Worm (Caenorhabditis elegans) whole organism, mixed stage, embryonic: ENCODE data around the gene F32D8.12.

Source experiments
- M03D4.4 ChIP-seq: sonication (generic microtip); optimal IDR thresholded peaks from 2 replicates; lab custom pipeline; 2017; ENCODE audit warnings: mild to moderate bottlenecking, missing genetic modification characterization, missing compliant biosample characterization
- bed-3 ChIP-seq: fragments of 200-800 bp; sonication (Bioruptor generic); optimal IDR thresholded peaks from 3 replicates; lab custom pipeline; 2018; ENCODE audit warnings: mild to moderate bottlenecking, missing genetic modification characterization, moderate library complexity, missing compliant biosample characterization
- blmp-1 ChIP-seq: fragments of 150-350 bp; optimal IDR thresholded peaks from 2 replicates; lab custom pipeline; 2014; ENCODE audit warnings: missing biosample characterization, missing genetic modification characterization
- ceh-39 ChIP-seq: fragments of 150-350 bp; optimal IDR thresholded peaks from 2 replicates; lab custom pipeline; 2014; ENCODE audit warnings: missing biosample characterization, missing genetic modification characterization
- ceh-43 ChIP-seq: fragments of 200-800 bp; sonication (Bioruptor generic); optimal IDR thresholded peaks from 2 replicates; lab custom pipeline; 2018; ENCODE audit warnings: mild to moderate bottlenecking, missing genetic modification characterization, moderate library complexity, missing compliant biosample characterization
- ceh-83 ChIP-seq: fragments of 200-800 bp; sonication (Bioruptor generic); optimal IDR thresholded peaks from 2 replicates; lab custom pipeline; 2018; ENCODE audit warnings: mild to moderate bottlenecking, missing genetic modification characterization, missing compliant biosample characterization
- ces-1 ChIP-seq: fragments of 150-350 bp; optimal IDR thresholded peaks from 2 replicates; lab custom pipeline; 2014; ENCODE audit warnings: missing biosample characterization, missing genetic modification reagents, missing genetic modification characterization
- cnd-1 ChIP-seq: fragments of 200-800 bp; sonication (Bioruptor generic); optimal IDR thresholded peaks from 2 replicates; lab custom pipeline; 2018; ENCODE audit warnings: mild to moderate bottlenecking, missing genetic modification characterization, missing compliant biosample characterization
- drap-1 ChIP-seq: fragments of 200-800 bp; sonication (Bioruptor generic); optimal IDR thresholded peaks from 3 replicates; lab custom pipeline; 2018; ENCODE audit warnings: mild to moderate bottlenecking, missing genetic modification characterization, missing compliant biosample characterization
- elt-1 ChIP-seq: sonication (generic microtip); optimal IDR thresholded peaks from 2 replicates; lab custom pipeline; 2017; ENCODE audit warnings: missing genetic modification characterization, mild to moderate bottlenecking, missing compliant biosample characterization, antibody characterized with exemption, moderate library complexity, borderline replicate concordance; ENCODE audit not compliant: insufficient read depth
- elt-3 ChIP-seq: fragments of 150-350 bp; optimal IDR thresholded peaks from 2 replicates; lab custom pipeline; 2014; ENCODE audit warnings: missing biosample characterization, missing genetic modification characterization
- ham-2 ChIP-seq: fragments of 200-800 bp; sonication (Bioruptor generic); optimal IDR thresholded peaks from 2 replicates; lab custom pipeline; 2018; ENCODE audit warnings: mild to moderate bottlenecking, missing genetic modification characterization, missing compliant biosample characterization
- lin-13 ChIP-seq: fragments of 150-350 bp; optimal IDR thresholded peaks from 2 replicates; lab custom pipeline; 2014; ENCODE audit warnings: missing biosample characterization, missing genetic modification characterization
- lin-32 ChIP-seq: fragments of 200-800 bp; sonication (Bioruptor generic); optimal IDR thresholded peaks from 2 replicates; lab custom pipeline; 2018; ENCODE audit warnings: mild to moderate bottlenecking, missing genetic modification characterization, missing compliant biosample characterization
- lsy-2 ChIP-seq: fragments of 150-350 bp; optimal IDR thresholded peaks from 2 replicates; lab custom pipeline; 2014; ENCODE audit warnings: missing biosample characterization, missing genetic modification characterization
- mab-5 ChIP-seq: fragments of 150-350 bp; optimal IDR thresholded peaks from 2 replicates; lab custom pipeline; 2014; ENCODE audit warnings: missing biosample characterization, missing genetic modification characterization
- mep-1 ChIP-seq: fragments of 150-350 bp; optimal IDR thresholded peaks from 2 replicates; lab custom pipeline; 2017; ENCODE audit warnings: missing biosample characterization, missing genetic modification reagents, missing genetic modification characterization, inconsistent platforms
- mls-2 ChIP-seq: sonication (generic microtip); optimal IDR thresholded peaks from 2 replicates; lab custom pipeline; 2016; ENCODE audit warnings: mild to moderate bottlenecking, missing genetic modification characterization, moderate library complexity, missing compliant biosample characterization
- nhr-12 ChIP-seq: fragments of 150-350 bp; optimal IDR thresholded peaks from 2 replicates; lab custom pipeline; 2014; ENCODE audit warnings: missing biosample characterization, missing genetic modification characterization
- nhr-237 ChIP-seq: fragments of 150-350 bp; optimal IDR thresholded peaks from 2 replicates; lab custom pipeline; 2014; ENCODE audit warnings: missing biosample characterization, missing genetic modification characterization
- nhr-28 ChIP-seq: fragments of 150-350 bp; optimal IDR thresholded peaks from 2 replicates; lab custom pipeline; 2014; ENCODE audit warnings: missing biosample characterization, missing genetic modification characterization
- pha-4 ChIP-seq: fragments of 150-350 bp; optimal IDR thresholded peaks from 2 replicates; lab custom pipeline; 2018; ENCODE audit warnings: missing biosample characterization, missing genetic modification reagents, missing genetic modification characterization
- sem-2 ChIP-seq: fragments of 200-800 bp; sonication (Bioruptor generic); optimal IDR thresholded peaks from 2 replicates; lab custom pipeline; 2018; ENCODE audit warnings: mild to moderate bottlenecking, missing genetic modification characterization, missing compliant biosample characterization
- snpc-4 ChIP-seq: fragments of 150-350 bp; optimal IDR thresholded peaks from 2 replicates; lab custom pipeline; 2014; ENCODE audit warnings: missing biosample characterization, missing genetic modification characterization
- sptf-1 ChIP-seq: sonication (generic microtip); optimal IDR thresholded peaks from 2 replicates; lab custom pipeline; 2017; ENCODE audit warnings: mild to moderate bottlenecking, missing genetic modification characterization, moderate library complexity, missing compliant biosample characterization
- unc-120 ChIP-seq: sonication (generic microtip); optimal IDR thresholded peaks from 2 replicates; lab custom pipeline; 2017; ENCODE audit warnings: missing genetic modification characterization, missing compliant biosample characterization; ENCODE audit not compliant: poor library complexity, severe bottlenecking
- unc-39 ChIP-seq: fragments of 150-350 bp; optimal IDR thresholded peaks from 2 replicates; lab custom pipeline; 2014; ENCODE audit warnings: missing biosample characterization, missing genetic modification characterization
- unc-62 ChIP-seq: fragments of 150-350 bp; optimal IDR thresholded peaks from 2 replicates; lab custom pipeline; 2014; ENCODE audit warnings: missing biosample characterization, missing genetic modification reagents, missing genetic modification characterization
- zip-8 ChIP-seq: fragments of 150-350 bp; optimal IDR thresholded peaks from 2 replicates; lab custom pipeline; 2014; ENCODE audit warnings: missing biosample characterization, missing genetic modification characterization
- ztf-11 ChIP-seq: fragments of 150-350 bp; optimal IDR thresholded peaks from 2 replicates; lab custom pipeline; 2014; ENCODE audit warnings: missing biosample characterization, missing genetic modification characterization

F32D8.12 gene

ce11 chrV:10909959-10910358 is 19.1 kb upstream of the F32D8.12 start:
- no peak for TF ChIP-seq unc-62
- no peak for TF ChIP-seq nhr-28 (tag; lab: Kevin White, UChicago)

ce11 chrV:10909071-10909470 is 18.2 kb upstream of the F32D8.12 start, which contains the start of gene zzz-1:
TSS of gene zzz-1 (minus strand) at chrV:10909171.
- no peak for TF ChIP-seq ztf-11
- TF ChIP-seq sem-2: no peak
- no peak for TF ChIP-seq lsy-2 (tag; lab: Kevin White, UChicago)
- no peak for TF ChIP-seq pha-4 (tag; lab: Kevin White, UChicago)
- no peak for TF ChIP-seq zip-8
- TF ChIP-seq elt-1 (tag; lab: Kevin White, UChicago): no peak
- no peak for TF ChIP-seq ceh-43 (GFP tag; lab: Kevin White, UChicago)
- no peak for TF ChIP-seq mab-5
- no peak for TF ChIP-seq M03D4.4 (tag; lab: Kevin White, UChicago)

ce11 chrV:10904795-10905194 is 14.0 kb upstream of the F32D8.12 start:
- no peak for TF ChIP-seq nhr-28 (tag; lab: Kevin White, UChicago)
- no peak for TF ChIP-seq ham-2 (GFP tag; lab: Kevin White, UChicago)
- TF ChIP-seq unc-120 (tag; lab: Kevin White, UChicago): peak; percentile 6
- peak; percentile 68 for TF ChIP-seq ces-1 (GFP tag; lab: Kevin White, UChicago)

ce11 chrV:10903748-10904147 is 12.9 kb upstream of the F32D8.12 start, which contains the start of gene F32D8.15:
TSS of gene F32D8.15 (plus strand) at chrV:10904048.
- peak; percentile 48 for TF ChIP-seq ces-1 (GFP tag; lab: Kevin White, UChicago)
- TF ChIP-seq sptf-1 (tag; lab: Kevin White, UChicago): no peak

ce11 chrV:10902682-10903081 is 11.9 kb upstream of the F32D8.12 start, which contains the start of gene F32D8.8:
TSS of gene F32D8.8 (minus strand) at chrV:10902782.
- TF ChIP-seq blmp-1 (tag; lab: Kevin White, UChicago) (no peak), ceh-39 (tag; lab: Kevin White, UChicago) (no peak), mep-1 (tag; lab: Kevin White, UChicago) (no peak), nhr-237 (no peak), elt-1 (tag; lab: Kevin White, UChicago) (no peak), bed-3 (GFP tag; lab: Kevin White, UChicago) (no peak), mls-2 (tag; lab: Kevin White, UChicago) (no peak), sptf-1 (tag; lab: Kevin White, UChicago) (no peak), lin-13 (no peak)

ce11 chrV:10901125-10901524 is 10.3 kb upstream of the F32D8.12 start, which contains the start of gene spp-16:
TSS of gene spp-16 (minus strand) at chrV:10901303.
- TF ChIP-seq ceh-43 (GFP tag; lab: Kevin White, UChicago) (no peak), mep-1 (tag; lab: Kevin White, UChicago) (no peak)
- TF ChIP-seq, all 35 proteins: peak for 0

- TF ChIP-seq elt-1 (tag; lab: Kevin White, UChicago) (peak; percentile 64), sem-2 (no peak)
Observed at ce11 chrV:10898629-10899028, 7.8 kb upstream of the F32D8.12 start.

ce11 chrV:10898107-10898506 is 7.3 kb upstream of the F32D8.12 start, which contains the start of gene F32D8.7:
TSS of gene F32D8.7 (plus strand) at chrV:10898435.
- TF ChIP-seq unc-62 (peak; percentile 15), mls-2 (tag; lab: Kevin White, UChicago) (no peak)

ce11 chrV:10897172-10897571 is 6.3 kb upstream of the F32D8.12 start:
- TF ChIP-seq ztf-11 (peak; percentile 60), nhr-28 (tag; lab: Kevin White, UChicago) (peak; percentile 14), ham-2 (GFP tag; lab: Kevin White, UChicago) (peak; percentile 60), lin-32 (GFP tag; lab: Kevin White, UChicago) (no peak), mep-1 (tag; lab: Kevin White, UChicago) (peak; percentile 99), sptf-1 (tag; lab: Kevin White, UChicago) (peak; percentile 92), unc-39 (tag; lab: Kevin White, UChicago) (peak; percentile 42), nhr-12 (tag; lab: Kevin White, UChicago) (peak; percentile 92), unc-120 (tag; lab: Kevin White, UChicago) (peak; percentile 98), blmp-1 (tag; lab: Kevin White, UChicago) (peak; percentile 33), unc-62 (peak; percentile 94), cnd-1 (peak; percentile 74), ces-1 (GFP tag; lab: Kevin White, UChicago) (peak; percentile 84), mab-5 (no peak), sem-2 (no peak), lin-13 (peak; percentile 97), snpc-4 (tag; lab: Kevin White, UChicago) (no peak), lsy-2 (tag; lab: Kevin White, UChicago) (peak; percentile 92), elt-1 (tag; lab: Kevin White, UChicago) (peak; percentile 34), bed-3 (GFP tag; lab: Kevin White, UChicago) (peak; percentile 52), ceh-83 (GFP tag; lab: Kevin White, UChicago) (peak; percentile 70), M03D4.4 (tag; lab: Kevin White, UChicago) (peak; percentile 73), drap-1 (GFP tag; lab: Kevin White, UChicago) (peak; percentile 88), elt-3 (tag; lab: Kevin White, UChicago) (peak; percentile 86), mls-2 (tag; lab: Kevin White, UChicago) (peak; percentile 85)
